Fruit fly (Drosophila melanogaster): ENCODE results near the gene yps.

DNA sequence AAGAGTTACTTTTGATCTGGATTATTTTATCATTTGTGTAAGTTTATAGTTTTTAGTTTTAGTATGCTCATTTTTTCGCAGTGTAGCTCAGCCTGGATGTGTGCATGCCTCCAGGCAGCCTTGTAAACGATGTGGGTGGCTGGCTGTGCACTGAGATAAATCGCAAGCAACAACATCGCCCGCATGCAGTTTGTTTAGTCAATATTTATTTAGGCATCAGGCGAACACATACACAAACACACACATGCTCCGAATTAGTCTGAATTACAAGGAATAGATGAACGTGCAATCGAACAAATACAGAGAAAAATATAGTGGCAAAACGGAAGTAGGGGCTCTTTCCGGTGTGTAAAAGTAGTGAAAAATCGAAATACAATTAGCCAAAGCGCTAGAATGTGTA is 38.1 kb upstream of the yps start:
- TF ChIP-seq Hr96 (GFP tag; optimal IDR thresholded peaks at IDR 0.05) = no peak
- no peak for TF ChIP-seq CG1620 (GFP tag; optimal IDR thresholded peaks at IDR 0.05)
- TF ChIP-seq toe (GFP tag; optimal IDR thresholded peaks at IDR 0.05) = no peak
- no peak for TF ChIP-seq kay (GFP tag; ENCODE audit: borderline replicate concordance)
- TF ChIP-seq cic (GFP tag; optimal IDR thresholded peaks at IDR 0.05) = no peak
- TF ChIP-seq tj (GFP tag; optimal IDR thresholded peaks at IDR 0.05) = no peak
- TF ChIP-seq Mnt (GFP tag; optimal IDR thresholded peaks at IDR 0.05) = no peak
- TF ChIP-seq pad (GFP tag; optimal IDR thresholded peaks at IDR 0.05) = no peak

All from whole organism, adult.